Fruit fly (Drosophila melanogaster): ENCODE results near the gene CG4928.

DNA sequence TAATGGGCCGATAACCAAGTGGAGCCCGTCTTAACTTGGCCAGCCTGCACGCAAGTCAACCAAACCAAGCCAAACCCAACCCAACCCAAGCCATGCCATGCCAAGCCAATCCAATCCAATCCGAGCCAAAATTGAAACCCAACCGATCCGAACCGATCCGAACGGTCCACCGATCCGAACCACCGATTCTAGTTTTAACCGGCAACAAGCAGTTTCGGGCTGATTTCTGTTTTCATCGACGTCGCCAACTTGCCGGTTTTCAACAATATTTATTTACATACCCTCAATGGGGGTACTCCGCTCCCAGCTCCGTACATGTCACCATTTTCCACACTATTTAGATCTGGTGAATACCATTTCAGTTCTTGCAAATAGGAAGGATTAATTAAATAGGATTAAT is 6.0 kb upstream of the CG4928 start:
- no peak for TF ChIP-seq croc (GFP tag; conservative IDR thresholded peaks at IDR 0.05)
- TF ChIP-seq CG8478 (optimal IDR thresholded peaks at IDR 0.05) = no peak
- TF ChIP-seq gcm2 (GFP tag; optimal IDR thresholded peaks at IDR 0.05) = no peak
- TF ChIP-seq D19A (tag; optimal IDR thresholded peaks at IDR 0.05) = no peak
- TF ChIP-seq CG11085 (GFP tag; IDR thresholded peaks at IDR 0.05) = no peak
- TF ChIP-seq tna (GFP tag; IDR thresholded peaks at IDR 0.05; ENCODE audit: partially characterized antibody) = no peak
- no peak for TF ChIP-seq org-1 (GFP tag; optimal IDR thresholded peaks at IDR 0.05)
- TF ChIP-seq Doc3 (GFP tag; IDR thresholded peaks at IDR 0.05; ENCODE audit: partially characterized antibody) = no peak
- TF ChIP-seq grau (tag; optimal IDR thresholded peaks at IDR 0.05) = no peak
